Worm (Caenorhabditis elegans): Measurements from ENCODE around the gene ant-1.4.

DNA sequence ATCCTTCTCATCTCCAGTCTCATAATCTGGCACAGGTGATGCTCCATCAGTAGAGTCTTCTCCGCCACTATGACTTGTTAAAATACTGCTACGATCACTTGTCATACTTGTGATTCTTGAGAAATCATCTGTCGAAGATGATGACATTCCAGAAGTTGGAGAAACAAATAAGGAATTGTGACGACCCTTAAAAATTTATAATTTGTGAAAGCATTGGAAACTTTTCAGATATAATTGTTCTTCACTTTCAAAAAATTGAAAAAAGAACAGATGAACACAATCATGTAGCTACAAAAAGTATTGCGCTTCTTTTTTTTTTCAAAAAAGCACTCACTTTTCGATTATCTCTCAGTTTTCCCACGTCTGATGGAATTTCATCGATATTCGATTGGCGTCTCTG is 45.9 kb upstream of the ant-1.4 start:
- TF ChIP-seq him-1 (tag; optimal IDR thresholded peaks at IDR 0.05), result no peak
- no peak for TF ChIP-seq dao-5 (tag; optimal IDR thresholded peaks at IDR 0.05)
- TF ChIP-seq W03F9.2 (tag; optimal IDR thresholded peaks at IDR 0.05), result no peak
